Fruit fly (Drosophila melanogaster) whole organism, embryonic: Measurements from ENCODE around the gene CG1161.

Experiments
- Ada2b ChIP-seq: fragments of 200-800 bp; sonication (Bioruptor generic); IDR thresholded peaks from 2 replicates; pipeline ENCODE4 v1.3.6; 2022; ENCODE audit warnings: missing biosample characterization, missing genetic modification characterization
- Aef1 ChIP-seq: fragments of 200-800 bp; sonication (Bioruptor generic); IDR thresholded peaks from 3 replicates; pipeline ENCODE4 v1.3.6; 2022; ENCODE audit warnings: missing biosample characterization, missing genetic modification characterization
- Atf-2 ChIP-seq: fragments of 200-800 bp; sonication (Bioruptor generic); optimal IDR thresholded peaks from 2 replicates; lab custom pipeline; 2016; ENCODE audit warnings: missing biosample characterization, missing genetic modification characterization
- Atf3 ChIP-seq: fragments of 200-800 bp; sonication (Bioruptor generic); optimal IDR thresholded peaks from 3 replicates; lab custom pipeline; 2016; ENCODE audit warnings: missing biosample characterization, missing genetic modification characterization
- CG10431 ChIP-seq: fragments of 200-800 bp; sonication (Bioruptor generic); optimal IDR thresholded peaks from 3 replicates; lab custom pipeline; 2018; ENCODE audit warnings: missing biosample characterization, mild to moderate bottlenecking, missing genetic modification characterization
- CG11695 ChIP-seq: fragments of 200-800 bp; sonication (Bioruptor generic); IDR thresholded peaks from 3 replicates; pipeline ENCODE4 v1.3.6; 2022; ENCODE audit warnings: missing biosample characterization, missing genetic modification characterization
- CG12071 ChIP-seq: fragments of 200-800 bp; sonication (Bioruptor generic); optimal IDR thresholded peaks from 3 replicates; lab custom pipeline; 2018; ENCODE audit warnings: missing biosample characterization, mild to moderate bottlenecking, missing genetic modification characterization
- CG13123 ChIP-seq: fragments of 200-800 bp; sonication (Bioruptor generic); optimal IDR thresholded peaks from 2 replicates; lab custom pipeline; 2016; ENCODE audit warnings: missing biosample characterization, missing genetic modification characterization
- CG1602 ChIP-seq: fragments of 200-800 bp; sonication (Bioruptor generic); optimal IDR thresholded peaks from 3 replicates; lab custom pipeline; 2016; ENCODE audit warnings: missing biosample characterization, missing genetic modification characterization
- CG17568 ChIP-seq: fragments of 200-800 bp; sonication (Bioruptor generic); optimal IDR thresholded peaks from 2 replicates; lab custom pipeline; 2018; ENCODE audit warnings: missing biosample characterization, mild to moderate bottlenecking, missing genetic modification characterization, moderate library complexity
- CG18619 ChIP-seq: fragments of 200-800 bp; sonication (Bioruptor generic); optimal IDR thresholded peaks from 3 replicates; lab custom pipeline; 2017; ENCODE audit warnings: missing biosample characterization, mild to moderate bottlenecking, missing genetic modification characterization
- CG31441 ChIP-seq: fragments of 200-800 bp; sonication (Bioruptor generic); IDR thresholded peaks from 2 replicates; pipeline ENCODE4 v1.3.6; 2022; ENCODE audit warnings: missing biosample characterization, missing genetic modification characterization
- CG34422 ChIP-seq: fragments of 200-800 bp; sonication (Bioruptor generic); IDR thresholded peaks from 3 replicates; pipeline ENCODE4 v1.3.6; 2022; ENCODE audit warnings: missing biosample characterization, missing genetic modification characterization
- CG3847 ChIP-seq: fragments of 200-800 bp; sonication (Bioruptor generic); IDR thresholded peaks from 2 replicates; pipeline ENCODE4 v1.3.6; 2022; ENCODE audit warnings: missing biosample characterization, missing genetic modification characterization
- CG4404 ChIP-seq: fragments of 200-800 bp; sonication (Bioruptor generic); IDR thresholded peaks from 2 replicates; pipeline ENCODE4 v1.3.6; 2022; ENCODE audit warnings: missing biosample characterization, missing genetic modification characterization
- CG4730 ChIP-seq: fragments of 200-800 bp; sonication (Bioruptor generic); IDR thresholded peaks from 2 replicates; pipeline ENCODE4 v1.3.6; 2022; ENCODE audit warnings: missing biosample characterization, missing genetic modification characterization
- CG6272 ChIP-seq: fragments of 200-800 bp; sonication (Bioruptor generic); IDR thresholded peaks from 2 replicates; pipeline ENCODE4 v1.3.6; 2022; ENCODE audit warnings: missing biosample characterization, missing genetic modification characterization
- CG6689 ChIP-seq: fragments of 200-800 bp; sonication (Bioruptor generic); IDR thresholded peaks from 2 replicates; pipeline ENCODE4 v1.3.6; 2022; ENCODE audit warnings: missing biosample characterization, missing genetic modification characterization
- CG6813 ChIP-seq: fragments of 200-800 bp; sonication (Bioruptor generic); optimal IDR thresholded peaks from 2 replicates; lab custom pipeline; 2017; ENCODE audit warnings: missing biosample characterization, missing genetic modification characterization, mild to moderate bottlenecking, moderate library complexity, missing genetic modification reagents
- CG8290 ChIP-seq, 3 experiments: fragments of 200-800 bp; sonication (Bioruptor generic); optimal IDR thresholded peaks; 2 replicates each; lab custom pipeline; 2016 to 2019; ENCODE audit warnings: missing biosample characterization in 3 of 3, missing genetic modification characterization in 3 of 3, mild to moderate bottlenecking in 2 of 3, moderate library complexity in 1 of 3
- CG8388 ChIP-seq: fragments of 200-800 bp; sonication (Bioruptor generic); optimal IDR thresholded peaks from 2 replicates; lab custom pipeline; 2019; ENCODE audit warnings: missing biosample characterization, mild to moderate bottlenecking, missing genetic modification characterization, moderate library complexity
- CG8924 ChIP-seq: fragments of 200-800 bp; optimal IDR thresholded peaks from 3 replicates; lab custom pipeline; 2019; ENCODE audit warnings: missing biosample characterization, mild to moderate bottlenecking, missing genetic modification characterization, moderate library complexity
- CG9437 ChIP-seq: fragments of 200-800 bp; sonication (Bioruptor generic); optimal IDR thresholded peaks from 2 replicates; lab custom pipeline; 2018; ENCODE audit warnings: missing biosample characterization, mild to moderate bottlenecking, missing genetic modification characterization
- Hr39 ChIP-seq: fragments of >200 bp; optimal IDR thresholded peaks from 2 replicates; lab custom pipeline; 2017
- Hr51 ChIP-seq, 2 experiments: fragments of 200-800 bp; sonication (Bioruptor generic); optimal IDR thresholded peaks; 2 replicates in 1 of 2; 3 replicates in 1 of 2; lab custom pipeline; 2016 to 2018; ENCODE audit warnings: missing biosample characterization in 2 of 2, missing genetic modification characterization in 2 of 2, mild to moderate bottlenecking in 1 of 2, moderate library complexity in 1 of 2
- Hsf ChIP-seq: fragments of 200-800 bp; sonication (Bioruptor generic); optimal IDR thresholded peaks from 3 replicates; lab custom pipeline; 2016; ENCODE audit warnings: missing biosample characterization, missing genetic modification characterization
- Meics ChIP-seq: fragments of 200-800 bp; sonication (Bioruptor generic); optimal IDR thresholded peaks from 2 replicates; lab custom pipeline; 2017; ENCODE audit warnings: missing biosample characterization, mild to moderate bottlenecking, missing genetic modification characterization
- Nf-YB ChIP-seq: fragments of 200-800 bp; sonication (Bioruptor generic); optimal IDR thresholded peaks from 3 replicates; lab custom pipeline; 2019; ENCODE audit warnings: missing biosample characterization, mild to moderate bottlenecking, missing genetic modification characterization, moderate library complexity
- Side ChIP-seq: fragments of 200-800 bp; sonication (Bioruptor generic); optimal IDR thresholded peaks from 2 replicates; lab custom pipeline; 2016; ENCODE audit warnings: missing biosample characterization, missing genetic modification characterization
- abd-A ChIP-seq: fragments of 200-800 bp; sonication (Bioruptor generic); optimal IDR thresholded peaks from 3 replicates; lab custom pipeline; 2019; ENCODE audit warnings: missing biosample characterization, mild to moderate bottlenecking, missing genetic modification characterization, moderate library complexity
- bcd ChIP-seq: fragments of 200-800 bp; sonication (Bioruptor generic); optimal IDR thresholded peaks from 2 replicates; lab custom pipeline; 2017; ENCODE audit warnings: missing biosample characterization, mild to moderate bottlenecking, missing genetic modification characterization
- cad ChIP-seq: fragments of >200 bp; optimal IDR thresholded peaks from 2 replicates; lab custom pipeline; 2017; ENCODE audit warnings: missing biosample characterization, missing genetic modification characterization
- cato ChIP-seq: fragments of 200-800 bp; sonication (Bioruptor generic); optimal IDR thresholded peaks from 2 replicates; lab custom pipeline; 2016; ENCODE audit warnings: missing biosample characterization, missing genetic modification characterization, borderline replicate concordance
- crol ChIP-seq: fragments of 200-800 bp; sonication (Bioruptor generic); IDR thresholded peaks from 2 replicates; pipeline ENCODE4 v1.3.6; 2022; ENCODE audit warnings: missing biosample characterization, missing genetic modification characterization
- dmrt11E ChIP-seq: fragments of 200-800 bp; sonication (Bioruptor generic); optimal IDR thresholded peaks from 3 replicates; lab custom pipeline; 2018; ENCODE audit warnings: missing biosample characterization, mild to moderate bottlenecking, missing genetic modification characterization, moderate library complexity
- ewg ChIP-seq: fragments of 200-800 bp; sonication (Bioruptor generic); optimal IDR thresholded peaks from 3 replicates; lab custom pipeline; 2017; ENCODE audit warnings: mild to moderate bottlenecking, missing biosample characterization, missing genetic modification reagents, missing genetic modification characterization
- exex ChIP-seq: fragments of 200-800 bp; sonication (Bioruptor generic); optimal IDR thresholded peaks from 4 replicates; lab custom pipeline; 2018; ENCODE audit warnings: missing biosample characterization, mild to moderate bottlenecking, missing genetic modification characterization, moderate library complexity
- ftz-f1 ChIP-seq: fragments of 200-800 bp; sonication (Bioruptor generic); optimal IDR thresholded peaks from 2 replicates; lab custom pipeline; 2016; ENCODE audit warnings: missing biosample characterization, missing genetic modification characterization
- her ChIP-seq: fragments of 200-800 bp; sonication (Bioruptor generic); optimal IDR thresholded peaks from 2 replicates; lab custom pipeline; 2016; ENCODE audit warnings: missing biosample characterization, missing genetic modification characterization
- inv ChIP-seq: fragments of 200-800 bp; sonication (Bioruptor generic); IDR thresholded peaks from 2 replicates; pipeline ENCODE4 v1.3.6; 2022; ENCODE audit warnings: missing biosample characterization, missing genetic modification characterization; ENCODE audit not compliant: partially characterized antibody
- jigr1 ChIP-seq: fragments of 200-800 bp; sonication (Bioruptor generic); IDR thresholded peaks from 3 replicates; pipeline ENCODE4 v1.3.6; 2022; ENCODE audit warnings: missing biosample characterization, missing genetic modification characterization
- oc ChIP-seq: fragments of 200-800 bp; sonication (Bioruptor generic); optimal IDR thresholded peaks from 2 replicates; lab custom pipeline; 2018; ENCODE audit warnings: missing biosample characterization, mild to moderate bottlenecking, missing genetic modification characterization, moderate library complexity
- repo ChIP-seq: fragments of 200-800 bp; sonication (Bioruptor generic); optimal IDR thresholded peaks from 2 replicates; lab custom pipeline; 2016; ENCODE audit warnings: missing biosample characterization, missing genetic modification characterization
- sc ChIP-seq, 3 experiments: fragments of >200 bp in 2 of 3; fragments of 200-800 bp in 1 of 3; sonication (Bioruptor generic) in 1 of 3; optimal IDR thresholded peaks; 2 replicates in 2 of 3; 3 replicates in 1 of 3; lab custom pipeline; 2017; ENCODE audit warnings: mild to moderate bottlenecking in 1 of 3, missing biosample characterization in 1 of 3, missing genetic modification characterization in 1 of 3, missing genetic modification reagents in 1 of 3
- sd ChIP-seq: fragments of 200-800 bp; sonication (Bioruptor generic); optimal IDR thresholded peaks from 3 replicates; lab custom pipeline; 2018; ENCODE audit warnings: missing biosample characterization, mild to moderate bottlenecking, missing genetic modification characterization, moderate library complexity
- sens ChIP-seq: fragments of 200-800 bp; sonication (Bioruptor generic); peaks from one replicate; lab custom pipeline; 2016; ENCODE audit warnings: missing biosample characterization, missing genetic modification characterization
- sens-2 ChIP-seq: fragments of 200-800 bp; sonication (Bioruptor generic); IDR thresholded peaks from 2 replicates; pipeline ENCODE4 v1.3.6; 2022; ENCODE audit warnings: missing biosample characterization, missing genetic modification characterization
- tup ChIP-seq: fragments of 200-800 bp; sonication (Bioruptor generic); optimal IDR thresholded peaks from 2 replicates; lab custom pipeline; 2016; ENCODE audit warnings: missing biosample characterization, mild to moderate bottlenecking, missing genetic modification characterization, moderate library complexity
- zf30C ChIP-seq: fragments of 200-800 bp; sonication (Bioruptor generic); optimal IDR thresholded peaks from 3 replicates; lab custom pipeline; 2018; ENCODE audit warnings: missing biosample characterization, mild to moderate bottlenecking, missing genetic modification characterization

Gene CG1161

DNA sequence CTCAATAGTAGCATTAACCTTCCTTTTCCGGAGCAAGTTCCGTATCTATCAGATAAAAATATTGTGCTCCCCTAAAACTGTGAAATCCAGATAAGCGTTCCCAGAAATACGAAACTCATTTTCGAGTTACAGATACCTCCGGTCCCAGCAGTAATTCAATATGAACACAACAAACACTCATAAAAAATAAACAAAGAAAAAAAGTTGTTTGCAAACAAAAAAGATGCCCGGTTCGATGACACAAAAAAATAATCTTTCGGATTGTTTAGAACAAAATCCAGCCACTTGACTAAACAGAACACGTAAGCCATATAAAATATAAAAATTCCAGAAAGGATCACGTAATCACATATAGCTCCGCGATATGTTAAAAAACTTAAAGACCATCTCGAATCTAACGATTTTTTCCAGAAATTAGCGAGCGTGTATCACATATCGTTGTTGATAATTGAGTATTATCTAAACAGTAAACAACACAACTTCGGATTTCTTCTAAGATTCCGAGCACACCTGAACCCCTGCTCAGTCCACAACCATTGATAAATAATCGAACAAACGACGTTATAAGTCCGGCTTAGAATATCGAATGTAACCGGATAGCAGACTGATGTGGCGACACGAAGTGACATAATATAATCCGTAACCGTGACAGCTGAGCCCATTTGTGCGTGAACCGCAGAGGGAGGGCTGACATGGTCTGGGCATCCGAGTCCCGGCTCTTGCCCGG is 35.7 kb upstream of the CG1161 start (continued):
- peak; percentile 18 for TF ChIP-seq CG12071
- TF ChIP-seq jigr1 (GFP tag; lab: Robert Waterston, UW): no peak
- no peak for TF ChIP-seq Aef1 (GFP tag; lab: Robert Waterston, UW)
- TF ChIP-seq sd: peak; percentile 23
- TF ChIP-seq dmrt11E (tag; lab: Kevin White, UChicago): peak; percentile 67
- TF ChIP-seq CG34422 (GFP tag; lab: Robert Waterston, UW): no peak
- TF ChIP-seq CG3847: 0 out of 2 replicates have a peak, but pooled peaks have one; percentile 15
- no peak for TF ChIP-seq CG8290 (GFP tag; optimal IDR thresholded peaks at IDR 0.05; lab: Kevin White, UChicago)
- peak in 1 of 2 experiments; percentile 74 for TF ChIP-seq CG8290 (tag; optimal IDR thresholded peaks at IDR 0.05; lab: Kevin White, UChicago)
- peak; percentile 12 for TF ChIP-seq CG13123 (GFP tag; lab: Kevin White, UChicago)
- TF ChIP-seq her (GFP tag; lab: Kevin White, UChicago): no peak
- peak; percentile 15 for TF ChIP-seq CG10431
- peak; percentile 72 for TF ChIP-seq CG6813
- TF ChIP-seq Meics: peak; percentile 27
- peak; percentile 24 for TF ChIP-seq CG1602 (GFP tag; lab: Kevin White, UChicago)
- TF ChIP-seq CG6689: 0 out of 2 replicates have a peak, but pooled peaks have one; percentile 6
- TF ChIP-seq CG18619 (GFP tag; lab: Kevin White, UChicago): peak; percentile 39
- TF ChIP-seq cad (GFP tag; lab: Kevin White, UChicago): no peak
- TF ChIP-seq inv: no peak
- TF ChIP-seq crol (GFP tag; lab: Robert Waterston, UW): no peak
- peak; percentile 23; the same call in 1 of the 2 replicates for TF ChIP-seq CG31441 (GFP tag; lab: Robert Waterston, UW)
- peak; percentile 40 for TF ChIP-seq Nf-YB (GFP tag; lab: Kevin White, UChicago)
- TF ChIP-seq ftz-f1 (GFP tag; lab: Kevin White, UChicago): no peak
- no peak for TF ChIP-seq CG9437 (GFP tag; lab: Kevin White, UChicago)
- TF ChIP-seq Side (GFP tag; lab: Kevin White, UChicago): peak; percentile 46
- no peak for TF ChIP-seq Hr39
- TF ChIP-seq tup (GFP tag; lab: Kevin White, UChicago): no peak
- TF ChIP-seq abd-A (tag; lab: Kevin White, UChicago): no peak
- peak; percentile 16 for TF ChIP-seq bcd
- TF ChIP-seq Ada2b (GFP tag; lab: Robert Waterston, UW): no peak
- TF ChIP-seq CG8388: no peak
- peak; percentile 93 for TF ChIP-seq sens (GFP tag; lab: Kevin White, UChicago)
- TF ChIP-seq CG17568 (GFP tag; lab: Kevin White, UChicago): peak; percentile 79
- peak; percentile 75 for TF ChIP-seq oc (tag; lab: Kevin White, UChicago)
- peak; percentile 15 for TF ChIP-seq exex (tag; lab: Kevin White, UChicago)
- TF ChIP-seq zf30C (GFP tag; lab: Kevin White, UChicago): no peak
- TF ChIP-seq sc (optimal IDR thresholded peaks at IDR 0.05; lab: Kevin White, UChicago): no peak
- peak; percentile 58 for TF ChIP-seq sc (GFP tag; optimal IDR thresholded peaks at IDR 0.05; lab: Kevin White, UChicago)
- TF ChIP-seq Atf-2 (GFP tag; lab: Kevin White, UChicago): no peak
- TF ChIP-seq CG8924 (tag; lab: Kevin White, UChicago): peak; percentile 53
- TF ChIP-seq CG4730 (GFP tag; lab: Robert Waterston, UW): no peak
- no peak for TF ChIP-seq Atf3 (GFP tag; lab: Kevin White, UChicago)
- TF ChIP-seq Hsf (GFP tag; lab: Kevin White, UChicago): peak; percentile 0
- TF ChIP-seq Hr51 (GFP tag; optimal IDR thresholded peaks at IDR 0.05; lab: Kevin White, UChicago): peak in 1 of 2 experiments; percentile 10
- no peak for TF ChIP-seq cato (GFP tag; lab: Kevin White, UChicago)
- no peak for TF ChIP-seq CG11695
- TF ChIP-seq ewg (GFP tag; lab: Kevin White, UChicago): no peak
- TF ChIP-seq CG6272 (GFP tag; lab: Robert Waterston, UW): no peak
- peak; percentile 36; the same call in 1 of the 2 replicates for TF ChIP-seq sens-2 (GFP tag; lab: Robert Waterston, UW)
- no peak for TF ChIP-seq repo (GFP tag; lab: Kevin White, UChicago)
- TF ChIP-seq CG4404 (GFP tag; lab: Robert Waterston, UW): no peak
